Fruit fly (Drosophila melanogaster): ENCODE measurements around the gene btn.

btn gene

dm6 chr3R:22626842-22627392, 40.5 kb upstream of the btn start (continued):
- TF ChIP-seq Xbp1 (GFP tag; optimal IDR thresholded peaks at IDR 0.05) (no peak), luna (GFP tag; optimal IDR thresholded peaks at IDR 0.05) (peak; percentile 26), Dad (GFP tag; optimal IDR thresholded peaks at IDR 0.05) (no peak), Rx (GFP tag; IDR thresholded peaks at IDR 0.05) (no peak), Trl (optimal IDR thresholded peaks at IDR 0.05) (peak; percentile 96 to 100), Trl (GFP tag; optimal IDR thresholded peaks at IDR 0.05) (peak; percentile 51), CG17612 (GFP tag; IDR thresholded peaks at IDR 0.05) (no peak), grau (tag; optimal IDR thresholded peaks at IDR 0.05) (peak; percentile 37), CG8924 (tag; optimal IDR thresholded peaks at IDR 0.05) (peak; percentile 61), Blimp-1 (GFP tag; optimal IDR thresholded peaks at IDR 0.05) (peak; percentile 42), CG9609 (GFP tag; optimal IDR thresholded peaks at IDR 0.05) (no peak), CG1602 (GFP tag; optimal IDR thresholded peaks at IDR 0.05) (no peak), CG13624 (GFP tag; optimal IDR thresholded peaks at IDR 0.05) (peak; percentile 31), Lhr (GFP tag; optimal IDR thresholded peaks at IDR 0.05) (no peak), CG12071 (GFP tag; optimal IDR thresholded peaks at IDR 0.05) (peak; percentile 76), Rfx (GFP tag; IDR thresholded peaks at IDR 0.05) (no peak; the same call in 1 of the 2 replicates), CG14441 (GFP tag; IDR thresholded peaks at IDR 0.05) (no peak), sima (GFP tag; optimal IDR thresholded peaks at IDR 0.05) (no peak), schlank (tag; optimal IDR thresholded peaks at IDR 0.05) (peak; percentile 63), CG4328 (GFP tag; optimal IDR thresholded peaks at IDR 0.05) (peak; percentile 40), tap (tag; optimal IDR thresholded peaks at IDR 0.05) (no peak), CG1832 (GFP tag; optimal IDR thresholded peaks at IDR 0.05) (no peak), CG9876 (GFP tag; optimal IDR thresholded peaks at IDR 0.05) (no peak), CG7271 (tag; optimal IDR thresholded peaks at IDR 0.05) (no peak), sna (GFP tag; IDR thresholded peaks at IDR 0.05; ENCODE audit: partially characterized antibody) (no peak), pum (GFP tag; optimal IDR thresholded peaks at IDR 0.05) (no peak), Bdp1 (GFP tag; optimal IDR thresholded peaks at IDR 0.05) (no peak), CG4854 (GFP tag; optimal IDR thresholded peaks at IDR 0.05) (peak; percentile 30), lbe (GFP tag; optimal IDR thresholded peaks at IDR 0.05) (peak; percentile 56), CG10321 (GFP tag; IDR thresholded peaks at IDR 0.05) (peak; percentile 72), CG2712 (tag; optimal IDR thresholded peaks at IDR 0.05) (peak; percentile 37)

DNA sequence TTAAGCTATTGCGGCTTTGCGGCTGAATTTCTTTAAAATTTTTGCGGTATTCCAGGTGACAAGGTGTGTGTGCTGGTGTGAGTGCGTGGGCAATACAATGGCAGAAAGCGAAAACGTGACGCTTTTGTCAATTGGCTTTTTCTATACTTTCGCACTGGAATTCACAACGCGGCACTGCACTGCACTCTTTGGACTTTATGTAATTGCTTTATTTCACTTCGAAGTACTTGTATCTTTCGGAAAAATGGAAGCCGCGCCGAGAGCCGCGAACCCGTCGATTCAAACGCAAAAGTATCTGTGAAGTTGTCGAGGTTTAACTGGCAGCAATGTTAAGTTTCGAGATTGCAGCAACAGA, 39.9 kb upstream of the btn start:
- no peak for TF ChIP-seq C15 (GFP tag; IDR thresholded peaks at IDR 0.05)
- no peak for TF ChIP-seq kni (GFP tag; optimal IDR thresholded peaks at IDR 0.05)
- TF ChIP-seq ken (GFP tag; IDR thresholded peaks at IDR 0.05), result no peak
- no peak for TF ChIP-seq toy (GFP tag; IDR thresholded peaks at IDR 0.05)
- no peak for TF ChIP-seq CG14667 (GFP tag; IDR thresholded peaks at IDR 0.05)
- TF ChIP-seq Doc3 (GFP tag; IDR thresholded peaks at IDR 0.05; ENCODE audit: partially characterized antibody), result no peak
- TF ChIP-seq sens (GFP tag), result peak; percentile 72
- no peak for TF ChIP-seq yki (optimal IDR thresholded peaks at IDR 0.05)
- TF ChIP-seq CG8290 (GFP tag; optimal IDR thresholded peaks at IDR 0.05), result no peak
- TF ChIP-seq CG8290 (tag; optimal IDR thresholded peaks at IDR 0.05), result peak in 1 of 2 experiments; percentile 9
- peak; percentile 61 for TF ChIP-seq chm (GFP tag; IDR thresholded peaks at IDR 0.05)
- TF ChIP-seq CG4404 (GFP tag; IDR thresholded peaks at IDR 0.05), result no peak
- TF ChIP-seq row (GFP tag; IDR thresholded peaks at IDR 0.05), result no peak
- TF ChIP-seq YL-1 (GFP tag; optimal IDR thresholded peaks at IDR 0.05), result no peak
- no peak for TF ChIP-seq NfI (GFP tag; optimal IDR thresholded peaks at IDR 0.05)
- no peak for TF ChIP-seq CG7357 (GFP tag; IDR thresholded peaks at IDR 0.05)
- TF ChIP-seq run (tag; optimal IDR thresholded peaks at IDR 0.05), result no peak
- 0 out of 2 replicates have a peak, but pooled peaks have one; percentile 10 for TF ChIP-seq CG17328 (GFP tag; IDR thresholded peaks at IDR 0.05)
- TF ChIP-seq ci (GFP tag; IDR thresholded peaks at IDR 0.05), result peak; percentile 44; the same call in 2 of the 3 replicates
- peak in 1 of 2 experiments; percentile 64 for TF ChIP-seq Pdp1 (GFP tag; optimal IDR thresholded peaks at IDR 0.05)
- peak; percentile 8 for TF ChIP-seq Jarid2 (GFP tag; optimal IDR thresholded peaks at IDR 0.05)
- no peak for TF ChIP-seq CG2116 (GFP tag; optimal IDR thresholded peaks at IDR 0.05)
- no peak for TF ChIP-seq fu2 (GFP tag; optimal IDR thresholded peaks at IDR 0.05)
- no peak for TF ChIP-seq CG6175 (GFP tag; IDR thresholded peaks at IDR 0.05)

Measured in whole organism, embryonic.